Fruit fly (Drosophila melanogaster): ENCODE results near the gene CG14866.

The CG14866 gene

dm6 chr3R:15342926-15343685 is 26.8 kb downstream of the CG14866 start, which contains the start of gene Nagk:
Gene Nagk (minus strand): TSS chr3R:15343256.
- TF ChIP-seq pan (optimal IDR thresholded peaks at IDR 0.05) (peak; percentile 96), EcR (GFP tag; optimal IDR thresholded peaks at IDR 0.05) (no peak)

dm6 chr3R:15345198-15346017 is 29.1 kb downstream of the CG14866 start:
- TF ChIP-seq CG8478 (optimal IDR thresholded peaks at IDR 0.05) (no peak), pan (optimal IDR thresholded peaks at IDR 0.05) (no peak), Dll (optimal IDR thresholded peaks at IDR 0.05) (no peak), psq (optimal IDR thresholded peaks at IDR 0.05) (no peak), EcR (GFP tag; optimal IDR thresholded peaks at IDR 0.05) (no peak), usp (GFP tag; optimal IDR thresholded peaks at IDR 0.05) (no peak)

dm6 chr3R:15346018-15346383 is 29.7 kb downstream of the CG14866 start, which contains the start of the genes Surf4 and CG31301:
Gene Surf4 (minus strand): TSS chr3R:15346176.
Gene CG31301 (plus strand): TSS chr3R:15346205.
- no peak for TF ChIP-seq Dll (optimal IDR thresholded peaks at IDR 0.05)
- no peak for TF ChIP-seq psq (optimal IDR thresholded peaks at IDR 0.05)
- no peak for TF ChIP-seq CG8478 (optimal IDR thresholded peaks at IDR 0.05)
- no peak for TF ChIP-seq pan (optimal IDR thresholded peaks at IDR 0.05)
- no peak for TF ChIP-seq usp (GFP tag; optimal IDR thresholded peaks at IDR 0.05)
- TF ChIP-seq EcR (GFP tag; optimal IDR thresholded peaks at IDR 0.05): no peak

dm6 chr3R:15347822-15348221 is 31.6 kb downstream of the CG14866 start, which contains the start of the genes CG42726 and CG42727:
Gene CG42726 (plus strand): TSS chr3R:15348048.
Gene CG42727 (plus strand): TSS chr3R:15348048.
- TF ChIP-seq pan (optimal IDR thresholded peaks at IDR 0.05): no peak
- TF ChIP-seq CG8478 (optimal IDR thresholded peaks at IDR 0.05): no peak
- TF ChIP-seq psq (optimal IDR thresholded peaks at IDR 0.05): no peak

- TF ChIP-seq usp (GFP tag; optimal IDR thresholded peaks at IDR 0.05): no peak
- TF ChIP-seq EcR (GFP tag; optimal IDR thresholded peaks at IDR 0.05): no peak
- TF ChIP-seq pan (optimal IDR thresholded peaks at IDR 0.05): no peak
- no peak for TF ChIP-seq psq (optimal IDR thresholded peaks at IDR 0.05)
- TF ChIP-seq CG8478 (optimal IDR thresholded peaks at IDR 0.05): no peak
- no peak for TF ChIP-seq Dll (optimal IDR thresholded peaks at IDR 0.05)
These were observed 34.7 kb downstream of the CG14866 start, which contains the start of the genes Trs33 and Tmtc4 for dm6 chr3R:15350993-15351426. Gene Trs33 (minus strand): TSS chr3R:15350995. Gene Tmtc4 (plus strand): TSS chr3R:15351225.

- TF ChIP-seq EcR (GFP tag; optimal IDR thresholded peaks at IDR 0.05): no peak
These were observed 37.7 kb downstream of the CG14866 start for dm6 chr3R:15354019-15354418.

- TF ChIP-seq usp (GFP tag; optimal IDR thresholded peaks at IDR 0.05) (no peak), Dll (optimal IDR thresholded peaks at IDR 0.05) (no peak), psq (optimal IDR thresholded peaks at IDR 0.05) (no peak), CG8478 (optimal IDR thresholded peaks at IDR 0.05) (no peak), EcR (GFP tag; optimal IDR thresholded peaks at IDR 0.05) (no peak), pan (optimal IDR thresholded peaks at IDR 0.05) (no peak)
These were observed 39.9 kb downstream of the CG14866 start for dm6 chr3R:15356152-15356551.

- peak; percentile 60 for TF ChIP-seq CG8478 (optimal IDR thresholded peaks at IDR 0.05)
- TF ChIP-seq Dll (optimal IDR thresholded peaks at IDR 0.05): no peak
- no peak for TF ChIP-seq EcR (GFP tag; optimal IDR thresholded peaks at IDR 0.05)
- no peak for TF ChIP-seq pan (optimal IDR thresholded peaks at IDR 0.05)
- no peak for TF ChIP-seq psq (optimal IDR thresholded peaks at IDR 0.05)
These were observed 40.6 kb downstream of the CG14866 start, which contains the start of the genes Atg4b and Hibch for dm6 chr3R:15356645-15357431. Gene Atg4b (minus strand): TSS chr3R:15356924. Gene Hibch (plus strand): TSS chr3R:15357229.

- no peak for TF ChIP-seq pan (optimal IDR thresholded peaks at IDR 0.05)
- no peak for TF ChIP-seq EcR (GFP tag; optimal IDR thresholded peaks at IDR 0.05)
- TF ChIP-seq Dll (optimal IDR thresholded peaks at IDR 0.05): no peak
- no peak for TF ChIP-seq CG8478 (optimal IDR thresholded peaks at IDR 0.05)
- TF ChIP-seq usp (GFP tag; optimal IDR thresholded peaks at IDR 0.05): no peak
- no peak for TF ChIP-seq psq (optimal IDR thresholded peaks at IDR 0.05)
These were observed 45.2 kb downstream of the CG14866 start, which contains the start of the genes Cog2 and Trax for dm6 chr3R:15361490-15361889. Gene Cog2 (minus strand): TSS chr3R:15361657. Gene Trax (plus strand): TSS chr3R:15361692.

dm6 chr3R:15363608-15364007 is 47.3 kb downstream of the CG14866 start, which contains the start of gene CG6171:
Gene CG6171 (minus strand): TSS chr3R:15363857.
- no peak for TF ChIP-seq pan (optimal IDR thresholded peaks at IDR 0.05)
- no peak for TF ChIP-seq EcR (GFP tag; optimal IDR thresholded peaks at IDR 0.05)
- no peak for TF ChIP-seq CG8478 (optimal IDR thresholded peaks at IDR 0.05)
- no peak for TF ChIP-seq psq (optimal IDR thresholded peaks at IDR 0.05)
- no peak for TF ChIP-seq Dll (optimal IDR thresholded peaks at IDR 0.05)
- TF ChIP-seq usp (GFP tag; optimal IDR thresholded peaks at IDR 0.05): no peak

dm6 chr3R:15366839-15367238 is 50.6 kb downstream of the CG14866 start:
- TF ChIP-seq psq (optimal IDR thresholded peaks at IDR 0.05) (no peak), usp (GFP tag; optimal IDR thresholded peaks at IDR 0.05) (no peak), Dll (optimal IDR thresholded peaks at IDR 0.05) (no peak), EcR (GFP tag; optimal IDR thresholded peaks at IDR 0.05) (no peak), CG8478 (optimal IDR thresholded peaks at IDR 0.05) (no peak), pan (optimal IDR thresholded peaks at IDR 0.05) (no peak)

Data from whole organism.